Worm (Caenorhabditis elegans) whole organism, early embryonic: ENCODE results near the gene C27D6.12.

Experiments used
- B0310.2 ChIP-seq: sonication (generic microtip); optimal IDR thresholded peaks from 2 replicates; lab custom pipeline; 2016; ENCODE audit warnings: mild to moderate bottlenecking, missing genetic modification characterization, missing compliant biosample characterization
- F13C5.2 ChIP-seq: sonication (generic microtip); optimal IDR thresholded peaks from 2 replicates; lab custom pipeline; 2017; ENCODE audit warnings: mild to moderate bottlenecking, missing genetic modification characterization, inconsistent platforms, missing compliant biosample characterization
- aly-1 ChIP-seq: sonication (generic microtip); optimal IDR thresholded peaks from 2 replicates; lab custom pipeline; 2016; ENCODE audit warnings: missing genetic modification characterization, missing compliant biosample characterization
- ama-1 ChIP-seq: fragments of 150-350 bp; optimal IDR thresholded peaks from 2 replicates; lab custom pipeline; 2014
- ceh-13 ChIP-seq: fragments of 200-800 bp; sonication (Bioruptor generic); optimal IDR thresholded peaks from 2 replicates; lab custom pipeline; 2018; ENCODE audit warnings: mild to moderate bottlenecking, missing genetic modification characterization, missing compliant biosample characterization
- ceh-36 ChIP-seq: sonication (generic microtip); optimal IDR thresholded peaks from 2 replicates; lab custom pipeline; 2016; ENCODE audit warnings: missing genetic modification characterization, inconsistent platforms, missing compliant biosample characterization
- ets-7 ChIP-seq: sonication (generic microtip); optimal IDR thresholded peaks from 2 replicates; lab custom pipeline; 2016; ENCODE audit warnings: missing genotype, missing genetic modification characterization, missing compliant biosample characterization
- flt-1 ChIP-seq: fragments of 200-800 bp; sonication (Bioruptor generic); IDR thresholded peaks from 2 replicates; pipeline ENCODE4 v1.3.6; 2022; ENCODE audit warnings: missing genetic modification characterization, missing compliant biosample characterization
- hmbx-1 ChIP-seq: sonication (generic microtip); optimal IDR thresholded peaks from 2 replicates; lab custom pipeline; 2016; ENCODE audit warnings: mild to moderate bottlenecking, missing genetic modification characterization, missing compliant biosample characterization
- hmg-4 ChIP-seq: fragments of 200-800 bp; sonication (Bioruptor generic); optimal IDR thresholded peaks from 2 replicates; lab custom pipeline; 2018; ENCODE audit warnings: mild to moderate bottlenecking, missing genetic modification characterization, missing compliant biosample characterization
- hnd-1 ChIP-seq: sonication (generic microtip); optimal IDR thresholded peaks from 2 replicates; lab custom pipeline; 2016; ENCODE audit warnings: missing genetic modification characterization, missing compliant biosample characterization
- pes-1 ChIP-seq: fragments of 200-800 bp; sonication (Bioruptor generic); IDR thresholded peaks from 2 replicates; pipeline ENCODE4 v1.3.6; 2022; ENCODE audit warnings: missing genetic modification reagents, missing genetic modification characterization, missing compliant biosample characterization
- scrt-1 ChIP-seq: fragments of 200-800 bp; sonication (Bioruptor generic); IDR thresholded peaks from 2 replicates; pipeline ENCODE4 v1.3.6; 2022; ENCODE audit warnings: missing genetic modification characterization, missing compliant biosample characterization
- sea-1 ChIP-seq: fragments of 200-800 bp; sonication (Bioruptor generic); conservative IDR thresholded peaks from 2 replicates; pipeline ENCODE4 v1.3.6; 2022; ENCODE audit warnings: missing genetic modification characterization, missing compliant biosample characterization
- tbx-11 ChIP-seq: fragments of 200-800 bp; sonication (Bioruptor generic); IDR thresholded peaks from 2 replicates; pipeline ENCODE4 v1.3.6; 2022; ENCODE audit warnings: missing genetic modification characterization, missing compliant biosample characterization
- tbx-37 ChIP-seq: fragments of 200-800 bp; sonication (Bioruptor generic); conservative IDR thresholded peaks from 2 replicates; pipeline ENCODE4 v1.3.6; 2022; ENCODE audit warnings: missing genetic modification reagents, missing genetic modification characterization, missing compliant biosample characterization
- tra-4 ChIP-seq: sonication (generic microtip); optimal IDR thresholded peaks from 2 replicates; lab custom pipeline; 2017; ENCODE audit warnings: missing genetic modification characterization, missing compliant biosample characterization

Gene C27D6.12

DNA sequence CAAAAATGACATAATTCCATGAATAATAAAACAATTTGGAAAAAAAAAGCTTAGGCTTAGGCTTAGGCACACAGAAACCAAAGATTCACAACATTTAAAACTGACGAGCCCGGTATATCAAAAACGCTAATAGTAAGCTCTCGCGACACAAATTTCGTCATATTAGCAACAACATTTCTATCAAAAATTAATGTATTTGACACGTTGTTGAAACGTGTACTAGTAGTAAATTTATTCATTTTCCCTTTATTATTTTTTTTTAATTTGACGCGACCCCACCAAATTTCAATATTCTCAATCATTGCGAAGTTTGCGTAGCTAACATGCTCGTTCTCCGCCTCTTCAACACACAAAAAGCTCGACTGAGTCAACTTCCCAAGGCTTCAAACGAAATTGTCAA lies 34.2 kb upstream of the C27D6.12 start, which contains the start of gene C34F11.2:
Gene C34F11.2, plus strand, starts transcription at position 301 of the 400 bp plus-strand sequence.
- TF ChIP-seq pes-1, result no peak
- TF ChIP-seq F13C5.2 (tag; lab: Kevin White, UChicago), result no peak
- no peak for TF ChIP-seq hnd-1 (tag; lab: Kevin White, UChicago)
- TF ChIP-seq B0310.2 (tag; lab: Kevin White, UChicago), result no peak
- TF ChIP-seq scrt-1 (GFP tag; lab: Robert Waterston, UW), result no peak
- no peak for TF ChIP-seq hmbx-1 (tag; lab: Kevin White, UChicago)
- no peak for TF ChIP-seq tbx-11 (GFP tag; lab: Robert Waterston, UW)
- no peak for TF ChIP-seq hmg-4 (GFP tag; lab: Kevin White, UChicago)
- TF ChIP-seq sea-1 (GFP tag; lab: Robert Waterston, UW), result no peak

DNA sequence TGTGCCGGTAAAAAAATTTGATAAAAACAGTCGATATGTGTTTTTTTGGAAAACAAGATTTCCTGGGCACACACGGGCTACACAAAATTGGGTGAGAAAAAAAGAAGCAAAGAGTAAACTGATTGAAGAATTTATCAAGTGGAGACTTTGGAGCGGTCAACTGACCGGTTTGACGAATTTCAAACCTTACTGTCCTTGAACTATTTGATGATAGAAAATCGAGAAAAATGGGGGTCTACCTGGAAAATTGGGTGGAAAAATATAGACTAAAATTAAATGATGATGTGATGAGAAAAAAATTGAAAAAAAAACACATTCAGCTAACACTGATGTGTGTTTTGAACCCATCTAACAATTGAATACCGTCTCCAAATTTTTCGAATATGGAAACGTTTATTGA lies 33.0 kb upstream of the C27D6.12 start, which contains the start of gene C34F11.8:
Gene C34F11.8, minus strand, starts transcription at position 135 of the 400 bp plus-strand sequence.
- TF ChIP-seq ama-1 (lab: Kevin White, UChicago) (no peak), aly-1 (tag; lab: Kevin White, UChicago) (no peak), F13C5.2 (tag; lab: Kevin White, UChicago) (no peak), scrt-1 (GFP tag; lab: Robert Waterston, UW) (no peak), tbx-11 (GFP tag; lab: Robert Waterston, UW) (no peak), tra-4 (tag; lab: Kevin White, UChicago) (no peak), hnd-1 (tag; lab: Kevin White, UChicago) (no peak), hmbx-1 (tag; lab: Kevin White, UChicago) (no peak), sea-1 (GFP tag; lab: Robert Waterston, UW) (no peak), ceh-36 (no peak), B0310.2 (tag; lab: Kevin White, UChicago) (no peak), ets-7 (tag; lab: Kevin White, UChicago) (no peak), flt-1 (GFP tag; lab: Robert Waterston, UW) (no peak), pes-1 (no peak), hmg-4 (GFP tag; lab: Kevin White, UChicago) (no peak), tbx-37 (GFP tag; lab: Robert Waterston, UW) (no peak), ceh-13 (GFP tag; lab: Kevin White, UChicago) (no peak)

DNA sequence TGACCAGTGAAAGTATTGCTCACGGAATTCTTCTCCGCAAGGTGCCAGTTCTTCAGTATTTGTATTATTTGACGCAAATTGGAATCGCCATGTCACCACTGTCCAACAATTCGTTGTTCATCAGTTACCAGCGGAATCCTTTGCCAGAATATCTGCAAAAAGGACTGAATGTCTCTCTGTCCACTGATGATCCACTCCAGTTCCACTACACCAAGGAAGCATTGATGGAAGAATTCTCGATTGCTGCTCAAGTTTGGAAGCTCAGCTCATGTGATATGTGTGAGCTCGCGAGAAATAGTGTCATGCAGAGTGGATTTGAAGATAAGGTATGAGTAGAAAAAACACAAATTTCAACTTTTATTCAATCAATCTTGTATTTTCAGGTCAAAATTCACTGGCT lies 31.3 kb upstream of the C27D6.12 start:
- TF ChIP-seq flt-1 (GFP tag; lab: Robert Waterston, UW) (no peak), tbx-37 (GFP tag; lab: Robert Waterston, UW) (no peak), pes-1 (no peak), ama-1 (lab: Kevin White, UChicago) (no peak)

DNA sequence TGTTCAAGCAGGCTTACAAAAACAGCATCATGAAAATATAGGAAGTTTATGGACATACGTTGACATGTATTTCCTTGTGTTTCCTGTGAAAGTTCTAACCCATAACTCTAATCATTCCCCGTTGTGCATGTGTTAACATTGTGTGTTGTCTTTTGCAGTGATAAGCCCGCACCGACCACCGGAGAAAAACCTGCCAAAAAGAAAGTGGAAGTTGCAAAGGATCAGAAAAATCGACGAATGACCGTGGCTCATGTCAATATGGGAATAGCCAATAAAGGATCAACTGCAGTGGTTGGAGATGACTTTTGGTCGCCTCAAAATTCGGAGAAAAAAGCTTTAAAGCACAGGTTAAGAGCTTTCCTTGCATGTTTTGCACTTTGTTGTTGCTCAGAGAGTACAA lies 27.5 kb upstream of the C27D6.12 start:
- TF ChIP-seq tra-4 (tag; lab: Kevin White, UChicago) (no peak), sea-1 (GFP tag; lab: Robert Waterston, UW) (no peak), flt-1 (GFP tag; lab: Robert Waterston, UW) (no peak)

DNA sequence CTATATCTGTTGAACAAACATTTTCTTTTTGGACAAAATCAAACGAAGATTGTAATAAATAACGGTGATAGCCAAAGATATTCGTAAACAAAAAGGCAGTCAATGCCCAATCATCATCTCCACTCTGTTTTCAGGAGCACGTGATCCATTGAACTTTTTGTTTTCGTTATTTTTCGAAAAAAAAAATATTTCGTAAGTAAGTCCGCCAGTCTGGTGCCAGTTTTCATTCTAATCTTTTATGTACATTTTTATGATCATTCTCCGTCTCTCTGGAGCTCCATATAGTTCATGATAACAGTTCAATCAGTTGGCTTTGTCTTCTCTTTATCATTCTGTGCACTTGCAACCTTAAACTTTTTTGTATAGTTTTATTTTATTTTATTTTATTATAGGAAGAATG lies 25.1 kb upstream of the C27D6.12 start, which contains the start of gene ampd-1:
Gene ampd-1, plus strand, starts transcription at position 393 of the 400 bp plus-strand sequence.
- TF ChIP-seq hnd-1 (tag; lab: Kevin White, UChicago), result no peak
- TF ChIP-seq sea-1 (GFP tag; lab: Robert Waterston, UW), result no peak
- TF ChIP-seq hmbx-1 (tag; lab: Kevin White, UChicago), result no peak
- no peak for TF ChIP-seq tra-4 (tag; lab: Kevin White, UChicago)
- no peak for TF ChIP-seq tbx-11 (GFP tag; lab: Robert Waterston, UW)
- TF ChIP-seq ceh-36, result no peak
- no peak for TF ChIP-seq flt-1 (GFP tag; lab: Robert Waterston, UW)
- no peak for TF ChIP-seq ama-1 (lab: Kevin White, UChicago)
- TF ChIP-seq ets-7 (tag; lab: Kevin White, UChicago), result no peak
- TF ChIP-seq B0310.2 (tag; lab: Kevin White, UChicago), result no peak
- no peak for TF ChIP-seq pes-1
- TF ChIP-seq F13C5.2 (tag; lab: Kevin White, UChicago), result no peak
- no peak for TF ChIP-seq tbx-37 (GFP tag; lab: Robert Waterston, UW)
- no peak for TF ChIP-seq scrt-1 (GFP tag; lab: Robert Waterston, UW)
- no peak for TF ChIP-seq hmg-4 (GFP tag; lab: Kevin White, UChicago)
- TF ChIP-seq ceh-13 (GFP tag; lab: Kevin White, UChicago), result no peak
- TF ChIP-seq aly-1 (tag; lab: Kevin White, UChicago), result no peak

- TF ChIP-seq hnd-1 (tag; lab: Kevin White, UChicago) (no peak), B0310.2 (tag; lab: Kevin White, UChicago) (no peak), hmbx-1 (tag; lab: Kevin White, UChicago) (no peak), ets-7 (tag; lab: Kevin White, UChicago) (no peak), tra-4 (tag; lab: Kevin White, UChicago) (no peak), ceh-36 (no peak), ceh-13 (GFP tag; lab: Kevin White, UChicago) (no peak), ama-1 (lab: Kevin White, UChicago) (no peak), aly-1 (tag; lab: Kevin White, UChicago) (no peak), hmg-4 (GFP tag; lab: Kevin White, UChicago) (no peak), tbx-37 (GFP tag; lab: Robert Waterston, UW) (no peak), tbx-11 (GFP tag; lab: Robert Waterston, UW) (no peak), scrt-1 (GFP tag; lab: Robert Waterston, UW) (no peak), F13C5.2 (tag; lab: Kevin White, UChicago) (no peak), pes-1 (no peak), flt-1 (GFP tag; lab: Robert Waterston, UW) (no peak), sea-1 (GFP tag; lab: Robert Waterston, UW) (no peak)
Measured at ce11 chrII:5201922-5202562, 24.2 kb upstream of the C27D6.12 start.
